Worm (Caenorhabditis elegans) whole organism, late embryonic: ENCODE measurements around the gene srx-120.

Experiments used
- C08G9.2 ChIP-seq: sonication (generic microtip); optimal IDR thresholded peaks from 2 replicates; lab custom pipeline; 2016; ENCODE audit warnings: mild to moderate bottlenecking, missing genetic modification characterization, moderate library complexity, missing compliant biosample characterization
- F13H6.1 ChIP-seq: sonication (generic microtip); optimal IDR thresholded peaks from 2 replicates; lab custom pipeline; 2016; ENCODE audit warnings: missing genetic modification characterization, missing compliant biosample characterization
- K09A11.1 ChIP-seq: sonication (generic microtip); optimal IDR thresholded peaks from 2 replicates; lab custom pipeline; 2017; ENCODE audit warnings: antibody characterized with exemption, mild to moderate bottlenecking, missing genetic modification characterization, missing compliant biosample characterization; ENCODE audit not compliant: insufficient read depth
- T23F11.4 ChIP-seq: fragments of 200-800 bp; sonication (Bioruptor generic); optimal IDR thresholded peaks from 2 replicates; lab custom pipeline; 2018; ENCODE audit warnings: mild to moderate bottlenecking, missing genetic modification characterization, missing compliant biosample characterization
- ahr-1 ChIP-seq: sonication (generic microtip); optimal IDR thresholded peaks from 2 replicates; lab custom pipeline; 2016; ENCODE audit warnings: missing genetic modification characterization, missing compliant biosample characterization
- ama-1 ChIP-seq: fragments of 150-350 bp; optimal IDR thresholded peaks from 2 replicates; lab custom pipeline; 2014
- ceh-19 ChIP-seq: fragments of 200-800 bp; sonication (Bioruptor generic); optimal IDR thresholded peaks from 2 replicates; lab custom pipeline; 2018; ENCODE audit warnings: mild to moderate bottlenecking, missing genetic modification characterization, missing compliant biosample characterization
- ceh-2 ChIP-seq: sonication (generic microtip); optimal IDR thresholded peaks from 2 replicates; lab custom pipeline; 2016; ENCODE audit warnings: missing genotype, missing genetic modification characterization, missing compliant biosample characterization
- ceh-22 ChIP-seq: sonication (generic microtip); optimal IDR thresholded peaks from 2 replicates; lab custom pipeline; 2017; ENCODE audit warnings: missing biosample characterization, missing genetic modification characterization
- ceh-24 ChIP-seq: sonication (generic microtip); optimal IDR thresholded peaks from 2 replicates; lab custom pipeline; 2016; ENCODE audit warnings: mild to moderate bottlenecking, missing genetic modification characterization, missing compliant biosample characterization
- ceh-30 ChIP-seq: fragments of 150-350 bp; optimal IDR thresholded peaks from 2 replicates; lab custom pipeline; 2014; ENCODE audit warnings: missing biosample characterization, missing genetic modification characterization
- ceh-6 ChIP-seq: fragments of 200-800 bp; sonication (Bioruptor generic); optimal IDR thresholded peaks from 2 replicates; lab custom pipeline; 2018; ENCODE audit warnings: mild to moderate bottlenecking, missing genetic modification characterization, missing compliant biosample characterization
- dmd-4 ChIP-seq: sonication (generic microtip); optimal IDR thresholded peaks from 2 replicates; lab custom pipeline; 2016; ENCODE audit warnings: borderline replicate concordance, missing genetic modification characterization, missing compliant biosample characterization
- dve-1 ChIP-seq: sonication (generic microtip); optimal IDR thresholded peaks from 2 replicates; lab custom pipeline; 2017; ENCODE audit warnings: antibody characterized with exemption, mild to moderate bottlenecking, missing genetic modification characterization, missing compliant biosample characterization
- ets-4 ChIP-seq: sonication (generic microtip); optimal IDR thresholded peaks from 2 replicates; lab custom pipeline; 2016; ENCODE audit warnings: missing genetic modification characterization, missing compliant biosample characterization
- fkh-6 ChIP-seq: sonication (generic microtip); optimal IDR thresholded peaks from 2 replicates; lab custom pipeline; 2016; ENCODE audit warnings: missing genetic modification characterization, missing compliant biosample characterization
- gmeb-2 ChIP-seq: sonication (generic microtip); optimal IDR thresholded peaks from 2 replicates; lab custom pipeline; 2016; ENCODE audit warnings: missing genetic modification characterization, inconsistent platforms, missing compliant biosample characterization
- hlh-8 ChIP-seq: sonication (generic microtip); optimal IDR thresholded peaks from 2 replicates; lab custom pipeline; 2016; ENCODE audit warnings: missing genotype, missing genetic modification characterization, missing compliant biosample characterization
- lim-6 ChIP-seq: sonication (generic microtip); optimal IDR thresholded peaks from 2 replicates; lab custom pipeline; 2016; ENCODE audit warnings: missing genetic modification characterization, missing compliant biosample characterization
- lin-11 ChIP-seq: fragments of 200-800 bp; sonication (Bioruptor generic); optimal IDR thresholded peaks from 2 replicates; lab custom pipeline; 2018; ENCODE audit warnings: mild to moderate bottlenecking, missing genetic modification characterization, missing compliant biosample characterization
- madf-2 ChIP-seq: sonication (generic microtip); optimal IDR thresholded peaks from 2 replicates; lab custom pipeline; 2017; ENCODE audit warnings: missing genetic modification characterization, missing compliant biosample characterization
- mec-3 ChIP-seq: sonication (generic microtip); optimal IDR thresholded peaks from 2 replicates; lab custom pipeline; 2016; ENCODE audit warnings: borderline replicate concordance, missing genetic modification characterization, missing compliant biosample characterization
- nfya-1 ChIP-seq: sonication (generic microtip); optimal IDR thresholded peaks from 2 replicates; lab custom pipeline; 2017; ENCODE audit warnings: missing genetic modification characterization, mild to moderate bottlenecking, missing compliant biosample characterization, antibody characterized with exemption, moderate library complexity
- nhr-232 ChIP-seq: sonication (generic microtip); optimal IDR thresholded peaks from 2 replicates; lab custom pipeline; 2016; ENCODE audit warnings: missing genetic modification characterization, missing compliant biosample characterization
- pax-1 ChIP-seq: fragments of 150-350 bp; optimal IDR thresholded peaks from 2 replicates; lab custom pipeline; 2014; ENCODE audit warnings: missing biosample characterization, missing genetic modification characterization
- pha-4 ChIP-seq: fragments of 150-350 bp; optimal IDR thresholded peaks from 2 replicates; lab custom pipeline; 2018; ENCODE audit warnings: missing biosample characterization, missing genetic modification reagents, missing genetic modification characterization
- pqm-1 ChIP-seq: sonication (generic microtip); optimal IDR thresholded peaks from 2 replicates; lab custom pipeline; 2016; ENCODE audit warnings: missing genetic modification characterization, missing compliant biosample characterization
- ref-2 ChIP-seq: sonication (generic microtip); optimal IDR thresholded peaks from 2 replicates; lab custom pipeline; 2016; ENCODE audit warnings: missing genetic modification characterization, missing compliant biosample characterization
- sdc-2 ChIP-seq: sonication (generic microtip); optimal IDR thresholded peaks from 2 replicates; lab custom pipeline; 2016; ENCODE audit warnings: missing genotype, missing genetic modification characterization, missing compliant biosample characterization
- sox-4 ChIP-seq: sonication (generic microtip); optimal IDR thresholded peaks from 2 replicates; lab custom pipeline; 2017; ENCODE audit warnings: mild to moderate bottlenecking, missing genetic modification characterization, inconsistent platforms, missing compliant biosample characterization
- tbx-2 ChIP-seq: sonication (generic microtip); optimal IDR thresholded peaks from 2 replicates; lab custom pipeline; 2016; ENCODE audit warnings: missing genetic modification characterization, missing compliant biosample characterization
- tbx-7 ChIP-seq: sonication (generic microtip); optimal IDR thresholded peaks from 2 replicates; lab custom pipeline; 2016; ENCODE audit warnings: missing genotype, missing genetic modification characterization, missing compliant biosample characterization
- ttx-3 ChIP-seq: sonication (generic microtip); optimal IDR thresholded peaks from 2 replicates; lab custom pipeline; 2016; ENCODE audit warnings: missing genetic modification reagents, missing genetic modification characterization, missing compliant biosample characterization
- unc-55 ChIP-seq: sonication (generic microtip); optimal IDR thresholded peaks from 2 replicates; lab custom pipeline; 2017; ENCODE audit warnings: missing biosample characterization, missing genetic modification reagents, missing genetic modification characterization
- ztf-16 ChIP-seq: sonication (generic microtip); optimal IDR thresholded peaks from 2 replicates; lab custom pipeline; 2017; ENCODE audit warnings: missing genetic modification characterization, missing compliant biosample characterization

srx-120 gene

ce11 chrII:12530958-12531357 is at the start of gene srx-120:
TSS of gene srx-120 (plus strand) at chrII:12531258.
- TF ChIP-seq madf-2 (tag; lab: Kevin White, UChicago) (no peak), ceh-2 (tag; lab: Kevin White, UChicago) (no peak), sox-4 (tag; lab: Kevin White, UChicago) (no peak), dve-1 (no peak), unc-55 (no peak), fkh-6 (tag; lab: Kevin White, UChicago) (no peak), ceh-22 (no peak), sdc-2 (tag; lab: Kevin White, UChicago) (no peak), hlh-8 (tag; lab: Kevin White, UChicago) (no peak), F13H6.1 (tag; lab: Kevin White, UChicago) (no peak), ceh-30 (no peak), ahr-1 (tag; lab: Kevin White, UChicago) (no peak), ama-1 (lab: Kevin White, UChicago) (no peak)

DNA sequence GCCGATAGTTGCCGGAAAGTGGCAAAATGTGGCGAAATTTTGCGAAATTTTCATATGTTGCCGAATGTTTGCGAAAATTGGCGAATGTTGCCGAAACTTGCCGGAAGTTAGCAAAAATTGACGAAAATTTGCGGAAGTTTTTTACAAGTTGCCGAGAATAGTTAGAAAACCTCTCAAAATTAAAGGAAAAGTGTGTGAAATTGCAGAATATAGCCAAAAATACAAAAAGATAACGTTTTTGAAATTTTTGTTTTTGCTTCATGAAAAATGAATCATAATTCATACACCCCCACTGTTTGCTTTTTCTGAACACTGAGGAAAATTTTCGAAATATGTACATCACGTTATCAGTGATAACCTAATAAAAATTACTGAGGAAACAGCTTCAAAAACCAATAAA is 49.4 kb upstream of the srx-120 start:
- no peak for TF ChIP-seq tbx-2 (tag; lab: Kevin White, UChicago)
- TF ChIP-seq ceh-19 (GFP tag; lab: Kevin White, UChicago), result no peak
- no peak for TF ChIP-seq ttx-3 (tag; lab: Kevin White, UChicago)
- TF ChIP-seq pqm-1 (tag; lab: Kevin White, UChicago), result no peak
- TF ChIP-seq ztf-16 (tag; lab: Kevin White, UChicago), result no peak
- TF ChIP-seq lin-11 (tag; lab: Kevin White, UChicago), result no peak
- TF ChIP-seq C08G9.2, result no peak
- no peak for TF ChIP-seq T23F11.4
- TF ChIP-seq nfya-1 (tag; lab: Kevin White, UChicago), result no peak
- TF ChIP-seq tbx-7 (tag; lab: Kevin White, UChicago), result no peak
- no peak for TF ChIP-seq pha-4 (tag; lab: Kevin White, UChicago)
- TF ChIP-seq pax-1 (tag; lab: Kevin White, UChicago), result no peak
- no peak for TF ChIP-seq dve-1
- no peak for TF ChIP-seq lim-6 (tag; lab: Kevin White, UChicago)

ce11 chrII:12482622-12483021 is 48.4 kb upstream of the srx-120 start, which contains the start of gene fbxb-102:
TSS of gene fbxb-102 (plus strand) at chrII:12482922.
- TF ChIP-seq ceh-19 (GFP tag; lab: Kevin White, UChicago), result no peak
- TF ChIP-seq nhr-232 (tag; lab: Kevin White, UChicago), result no peak
- no peak for TF ChIP-seq tbx-7 (tag; lab: Kevin White, UChicago)
- TF ChIP-seq ttx-3 (tag; lab: Kevin White, UChicago), result no peak
- no peak for TF ChIP-seq ceh-6 (GFP tag; lab: Kevin White, UChicago)
- TF ChIP-seq ets-4 (tag; lab: Kevin White, UChicago), result no peak
- no peak for TF ChIP-seq tbx-2 (tag; lab: Kevin White, UChicago)
- TF ChIP-seq lin-11 (tag; lab: Kevin White, UChicago), result no peak
- TF ChIP-seq ceh-2 (tag; lab: Kevin White, UChicago), result no peak
- TF ChIP-seq mec-3 (tag; lab: Kevin White, UChicago), result no peak
- no peak for TF ChIP-seq nfya-1 (tag; lab: Kevin White, UChicago)
- TF ChIP-seq dmd-4 (tag; lab: Kevin White, UChicago), result no peak
- no peak for TF ChIP-seq pax-1 (tag; lab: Kevin White, UChicago)

DNA sequence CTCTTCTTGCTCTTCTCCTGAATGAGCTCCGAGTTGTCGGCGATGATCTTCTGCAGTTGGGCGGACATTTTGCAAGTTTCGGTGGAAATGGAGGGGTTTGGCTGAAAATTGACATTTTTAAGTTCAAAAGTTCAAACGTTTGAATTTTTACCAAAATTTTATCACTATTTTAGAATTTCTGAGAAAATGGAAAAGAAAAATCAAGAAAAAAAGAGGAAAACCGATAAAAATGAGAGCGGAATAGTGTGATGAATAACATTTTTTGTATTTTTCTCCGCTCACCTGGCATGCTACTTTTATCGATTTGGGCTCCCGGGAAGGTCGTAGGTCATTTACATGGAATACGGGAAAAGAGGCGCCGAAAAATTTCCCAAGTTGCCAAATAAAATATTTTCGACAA is 46.0 kb upstream of the srx-120 start, which contains the start of gene F15A4.10:
TSS of gene F15A4.10 (minus strand) at position 101 of the 400 bp plus-strand sequence.
- TF ChIP-seq K09A11.1 (tag; lab: Kevin White, UChicago), result no peak
- no peak for TF ChIP-seq ref-2 (tag; lab: Kevin White, UChicago)
- no peak for TF ChIP-seq ceh-24
- no peak for TF ChIP-seq gmeb-2 (tag; lab: Kevin White, UChicago)
- TF ChIP-seq nfya-1 (tag; lab: Kevin White, UChicago), result no peak
- no peak for TF ChIP-seq madf-2 (tag; lab: Kevin White, UChicago)
- TF ChIP-seq sox-4 (tag; lab: Kevin White, UChicago), result no peak
